Fruit fly (Drosophila melanogaster) ovary, adult (tissue): ENCODE data around the gene CG12320.

Experiments used
- CG17801 ChIP-seq: fragments of 200-800 bp; optimal IDR thresholded peaks from 2 replicates; lab custom pipeline; 2019; ENCODE audit warnings: missing biosample characterization, mild to moderate bottlenecking, missing genetic modification characterization, moderate library complexity; ENCODE audit not compliant: partially characterized antibody

Gene CG12320

DNA sequence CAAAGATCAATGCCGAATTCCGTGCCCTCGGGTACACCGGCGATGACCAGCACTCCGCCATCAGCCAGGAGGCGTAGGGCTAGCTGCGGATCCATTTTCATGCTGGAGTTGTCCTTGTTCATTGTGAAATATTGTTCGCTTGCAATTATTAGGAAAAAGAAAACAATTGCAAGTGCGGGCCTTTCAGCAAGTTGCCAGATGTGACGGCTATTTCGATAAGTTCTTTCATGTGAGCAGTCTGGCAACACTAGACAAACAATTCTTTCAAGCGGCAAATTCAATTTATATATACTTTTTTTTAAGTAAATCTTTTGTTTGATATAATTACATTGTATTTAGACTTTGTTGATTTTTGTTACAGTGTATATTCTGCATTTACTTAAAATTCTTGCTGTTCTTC is at the start of gene CG12320:
TSS of gene CG12320 (minus strand) at position 157 of the 400 bp plus-strand sequence.
- no peak for TF ChIP-seq CG17801 (GFP tag; lab: Kevin White, UChicago)

DNA sequence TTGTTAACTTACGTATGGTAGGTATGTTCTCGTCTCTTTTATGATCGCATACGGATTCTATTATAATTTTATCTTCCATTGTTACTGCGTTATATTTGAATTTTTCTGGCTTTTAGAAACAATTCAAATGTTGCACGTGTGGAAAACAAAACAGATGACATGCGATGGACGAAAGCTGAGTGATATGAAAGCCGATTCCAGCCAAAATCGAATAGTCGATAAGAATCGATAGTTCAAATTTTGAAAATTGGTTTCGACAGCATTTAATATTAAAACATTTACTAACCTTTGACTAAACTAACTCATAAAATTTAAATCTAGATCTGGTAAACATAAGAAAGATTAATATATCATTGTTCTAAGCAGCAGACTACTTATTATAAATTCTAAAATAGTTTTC is 49.0 kb upstream of the CG12320 start, which contains the start of gene Polr1E:
TSS of gene Polr1E (minus strand) at position 160 of the 400 bp plus-strand sequence.
- no peak for TF ChIP-seq CG17801 (GFP tag; lab: Kevin White, UChicago)

DNA sequence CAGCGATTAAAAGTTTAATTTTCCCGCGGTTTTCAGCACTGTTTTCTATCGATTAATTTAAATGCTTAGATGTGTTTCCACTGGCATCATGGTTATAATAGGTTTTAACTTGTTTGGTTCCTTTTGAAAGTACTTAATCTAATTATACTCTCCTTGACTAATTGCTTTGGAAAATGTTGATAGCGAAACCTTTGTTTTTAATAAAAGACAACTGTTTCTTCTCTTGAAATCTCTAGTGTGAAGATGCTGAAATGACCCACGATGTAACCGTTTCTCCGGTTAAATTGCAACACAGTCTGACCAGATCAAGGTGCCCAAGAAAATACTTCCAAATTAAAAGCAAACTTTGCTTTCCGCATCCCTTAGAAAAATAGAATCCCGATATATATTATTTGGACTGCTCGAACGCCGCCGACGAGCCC is 46.4 kb upstream of the CG12320 start, which contains the start of gene Dlc90F:
TSS of gene Dlc90F (plus strand) at position 330 of the 422 bp plus-strand sequence.
- TF ChIP-seq CG17801 (GFP tag; lab: Kevin White, UChicago), result no peak

DNA sequence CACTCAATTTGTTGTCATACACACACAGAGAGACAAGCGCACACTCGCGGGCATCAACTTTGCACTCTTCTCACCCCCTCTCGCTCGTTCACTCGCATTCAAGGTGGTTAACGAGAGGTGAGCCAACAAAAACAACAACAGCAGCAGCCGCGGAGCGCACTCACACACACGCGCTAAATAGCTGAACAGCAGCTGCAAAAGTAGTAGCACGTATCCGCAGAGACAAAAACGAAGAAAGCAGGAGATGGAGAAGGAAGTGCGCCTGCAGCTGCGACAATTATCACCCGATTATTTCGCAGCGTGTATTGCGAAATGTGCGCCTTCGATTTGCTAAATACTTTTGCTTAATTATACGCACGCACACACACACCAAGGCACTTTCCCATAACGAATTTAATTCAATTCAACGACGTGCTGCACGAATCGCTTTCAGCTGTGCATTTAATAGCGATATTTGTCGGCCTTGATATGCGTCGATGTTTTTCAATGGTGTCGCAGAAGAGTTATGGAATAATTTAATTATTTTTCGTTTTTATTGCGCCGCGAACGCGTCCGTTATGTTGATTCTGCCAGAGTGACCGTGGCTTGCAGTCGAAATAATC is 45.9 kb upstream of the CG12320 start:
- no peak for TF ChIP-seq CG17801 (GFP tag; lab: Kevin White, UChicago)

DNA sequence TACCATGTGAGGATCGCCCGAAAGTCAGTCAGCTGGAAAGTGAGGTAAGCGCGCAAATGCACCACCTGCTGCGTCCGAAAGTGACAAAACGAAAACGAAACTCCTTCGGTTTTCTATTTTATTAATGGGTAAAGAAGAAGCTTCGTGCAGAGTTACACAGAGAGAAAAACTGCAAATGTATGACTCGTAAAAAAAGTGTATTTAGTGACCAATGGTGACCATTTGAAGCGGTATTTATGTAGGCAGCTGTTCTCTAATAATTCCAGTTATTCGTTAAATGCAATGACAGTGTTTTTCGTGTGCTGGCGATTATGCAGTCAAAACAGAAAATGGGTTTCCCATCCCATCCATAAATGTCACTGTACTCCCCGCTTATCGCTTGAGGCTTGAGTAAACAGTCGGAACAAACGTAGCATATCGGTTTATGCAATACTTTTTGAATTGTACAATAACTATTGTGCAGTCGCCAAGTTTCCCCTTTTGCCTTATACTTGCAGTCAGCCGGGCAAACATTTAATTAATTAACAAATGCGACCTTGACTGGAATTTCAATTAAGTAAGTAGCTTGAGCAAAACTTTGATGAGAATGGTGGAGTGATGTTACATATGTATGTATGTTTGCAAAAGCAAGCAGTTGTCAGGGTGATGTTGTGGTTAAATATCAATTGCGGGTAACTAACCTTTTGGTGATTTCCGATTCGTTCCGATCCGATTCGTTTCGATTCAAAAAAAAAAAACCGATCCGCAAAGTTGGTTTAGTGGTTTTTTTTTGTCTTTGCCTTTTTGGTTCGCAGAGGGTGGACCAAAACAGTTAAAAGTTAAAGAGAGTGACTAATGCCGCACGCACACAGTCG is 45.1 kb upstream of the CG12320 start:
- TF ChIP-seq CG17801 (GFP tag; lab: Kevin White, UChicago), result no peak

DNA sequence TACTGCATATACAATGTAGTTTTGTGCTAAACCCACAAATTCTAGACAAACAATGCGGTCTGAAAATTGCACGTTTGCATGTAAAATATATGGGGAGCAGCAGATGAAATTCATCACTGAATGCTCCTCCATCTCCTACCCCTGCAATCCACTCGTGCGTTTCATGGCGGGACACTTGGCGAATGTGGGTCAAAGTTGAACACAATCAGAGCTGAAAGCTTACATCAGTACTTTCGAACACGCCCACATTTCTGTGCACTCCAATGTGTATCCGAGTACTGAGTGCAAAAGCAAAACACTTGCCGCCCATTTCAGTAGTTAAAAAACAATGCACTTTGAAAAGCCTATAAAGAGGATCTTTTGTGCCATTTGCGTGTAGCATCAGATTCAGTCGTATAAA is 44.2 kb upstream of the CG12320 start:
- no peak for TF ChIP-seq CG17801 (GFP tag; lab: Kevin White, UChicago)

DNA sequence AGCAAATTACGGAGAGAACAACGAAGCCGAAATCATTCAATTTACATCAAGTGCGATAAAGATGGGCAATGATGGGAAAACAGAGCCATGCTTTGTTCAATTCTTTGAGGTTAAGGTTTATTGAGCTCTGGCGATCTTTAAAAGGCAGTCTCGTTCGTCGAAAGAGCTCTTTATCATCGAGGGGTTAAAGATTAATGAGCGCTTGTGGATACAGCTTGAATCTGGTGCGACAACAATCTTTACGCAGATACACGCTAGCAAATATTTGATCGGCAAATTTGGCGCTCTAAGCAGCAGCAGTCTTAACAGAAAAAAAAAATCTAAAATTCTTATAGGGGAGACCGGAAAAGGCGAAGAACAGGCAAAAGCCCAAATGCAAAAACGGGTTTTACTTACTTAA is 43.5 kb upstream of the CG12320 start:
- TF ChIP-seq CG17801 (GFP tag; lab: Kevin White, UChicago), result no peak

DNA sequence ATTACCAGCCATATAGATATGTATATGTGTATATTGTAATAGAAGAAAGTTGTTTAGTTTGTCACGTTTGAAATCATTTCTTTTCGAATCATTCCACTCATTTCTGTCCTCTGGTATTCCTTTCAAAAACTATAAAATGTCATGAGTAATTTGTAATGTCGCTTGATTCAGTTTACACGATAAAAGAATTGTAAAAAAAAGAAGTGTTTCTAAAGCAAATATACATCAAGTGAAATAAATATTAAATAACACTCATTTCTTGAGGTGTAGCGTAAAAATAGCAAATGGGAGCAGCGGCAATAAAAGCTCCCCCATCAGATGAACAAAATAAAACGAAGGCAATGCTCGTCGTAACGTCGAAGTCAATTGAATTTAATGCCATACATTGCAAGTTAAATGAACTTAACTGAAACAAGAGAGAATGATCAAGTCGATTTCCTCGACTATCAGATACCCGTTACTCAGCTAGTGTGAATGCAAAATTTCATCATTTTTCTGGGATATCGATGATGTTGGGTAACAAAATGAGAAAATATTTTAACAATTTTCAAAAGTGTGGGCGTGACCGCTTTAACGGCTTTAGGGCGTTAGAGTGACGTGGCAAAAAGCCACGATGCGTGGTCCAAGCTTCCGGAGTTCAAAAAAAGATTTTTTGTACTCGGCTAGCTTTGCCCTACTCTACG is 42.9 kb upstream of the CG12320 start:
- no peak for TF ChIP-seq CG17801 (GFP tag; lab: Kevin White, UChicago)

DNA sequence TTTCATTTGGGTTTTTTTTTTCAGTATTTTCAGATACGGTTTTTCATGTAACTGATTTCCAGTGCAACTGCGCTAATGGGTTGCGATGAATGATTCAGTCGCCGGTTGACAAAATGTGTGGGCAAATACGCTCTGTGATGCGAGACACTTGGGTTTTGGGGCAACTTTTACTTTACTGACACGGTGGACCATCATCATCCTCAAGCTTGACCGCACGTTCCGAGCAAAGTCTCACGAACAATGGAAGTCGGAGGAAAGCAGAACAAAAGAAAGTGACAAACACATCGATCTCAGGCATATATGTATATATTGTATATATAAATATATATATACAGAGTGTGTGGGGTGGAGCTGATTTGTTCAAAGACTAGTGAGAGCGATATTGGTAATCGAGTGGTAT is 42.0 kb upstream of the CG12320 start:
- TF ChIP-seq CG17801 (GFP tag; lab: Kevin White, UChicago), result no peak

DNA sequence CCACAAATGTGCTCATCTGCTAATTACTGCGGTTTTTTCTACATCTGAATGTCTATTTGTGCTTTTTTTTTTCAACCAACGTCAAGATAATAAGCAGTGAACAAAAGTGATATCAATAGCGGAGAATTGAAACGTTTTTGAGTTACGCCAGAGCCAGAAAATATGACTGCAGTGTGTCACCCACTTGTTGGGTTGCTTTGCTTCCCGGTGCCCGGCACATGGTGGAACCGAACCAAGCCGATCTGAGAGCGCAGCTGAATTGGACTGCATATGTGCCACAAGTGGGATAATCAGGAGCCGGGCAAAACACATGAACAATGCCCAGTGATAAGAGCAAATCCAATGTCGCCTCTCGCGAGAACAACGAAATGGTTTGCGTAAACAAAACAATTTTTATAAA is 39.8 kb upstream of the CG12320 start:
- no peak for TF ChIP-seq CG17801 (GFP tag; lab: Kevin White, UChicago)

DNA sequence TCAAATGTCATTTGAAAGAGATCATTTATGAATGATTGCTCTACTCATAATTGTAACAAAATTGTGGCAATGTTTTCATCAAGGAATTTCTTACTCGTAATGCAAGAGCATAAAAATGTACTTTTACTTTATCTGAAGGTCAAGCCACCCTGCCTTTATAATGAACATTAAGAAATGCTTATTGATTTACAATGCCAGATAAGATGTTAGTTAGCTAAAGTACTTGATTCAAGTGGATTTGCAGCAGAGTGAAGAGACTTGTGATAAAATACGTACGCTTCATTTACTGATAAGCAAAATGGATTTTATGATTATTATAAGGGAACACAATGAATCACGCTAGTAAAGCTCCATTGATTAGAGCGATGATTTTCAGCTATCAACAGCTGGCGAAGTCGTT is 39.3 kb upstream of the CG12320 start:
- TF ChIP-seq CG17801 (GFP tag; lab: Kevin White, UChicago), result no peak

DNA sequence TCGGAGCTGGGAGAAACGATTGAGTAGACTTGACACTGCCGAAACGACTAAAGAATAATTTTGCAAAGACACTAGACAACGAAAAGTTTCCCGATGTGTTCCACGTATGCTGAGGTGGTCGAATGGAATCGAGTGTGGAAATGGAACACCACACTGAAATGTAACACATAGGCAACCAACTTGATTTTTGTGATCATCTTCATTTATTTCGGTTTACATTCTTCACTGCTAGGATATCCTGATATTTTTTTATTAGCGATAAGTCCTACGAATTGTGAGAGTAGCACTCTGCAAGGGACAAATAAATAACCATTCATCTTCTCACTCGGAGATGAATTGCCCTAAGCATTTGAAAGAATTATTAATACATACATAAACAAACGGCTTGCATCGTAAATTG is 36.1 kb upstream of the CG12320 start, which contains the start of gene CG7131:
TSS of gene CG7131 (minus strand) at position 101 of the 400 bp plus-strand sequence.
- no peak for TF ChIP-seq CG17801 (GFP tag; lab: Kevin White, UChicago)

DNA sequence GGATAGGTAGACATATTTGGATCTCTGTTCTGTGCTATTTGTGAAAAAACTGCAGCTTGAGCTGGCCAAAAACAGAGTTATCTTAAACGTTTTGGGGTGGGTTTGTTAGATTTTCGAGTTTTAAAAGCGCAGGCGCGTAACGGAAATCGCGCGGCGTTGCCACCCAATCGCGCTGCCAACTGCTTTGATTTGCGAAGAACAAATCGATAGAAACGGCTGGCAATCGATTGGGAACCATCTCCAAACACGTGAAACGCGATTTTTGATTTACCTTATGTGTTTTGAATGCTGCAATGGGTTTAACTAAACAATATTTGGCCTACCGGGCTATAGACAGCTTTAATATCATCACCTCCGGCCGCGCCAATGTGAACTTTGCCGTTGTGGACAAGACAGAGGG is 30.9 kb upstream of the CG12320 start, which contains the start of the genes CG14312 and CG8064:
TSS of gene CG14312 (minus strand) at position 88 of the 400 bp plus-strand sequence.
TSS of gene CG8064 (plus strand) at position 220 of the 400 bp plus-strand sequence.
- TF ChIP-seq CG17801 (GFP tag; lab: Kevin White, UChicago), result no peak

DNA sequence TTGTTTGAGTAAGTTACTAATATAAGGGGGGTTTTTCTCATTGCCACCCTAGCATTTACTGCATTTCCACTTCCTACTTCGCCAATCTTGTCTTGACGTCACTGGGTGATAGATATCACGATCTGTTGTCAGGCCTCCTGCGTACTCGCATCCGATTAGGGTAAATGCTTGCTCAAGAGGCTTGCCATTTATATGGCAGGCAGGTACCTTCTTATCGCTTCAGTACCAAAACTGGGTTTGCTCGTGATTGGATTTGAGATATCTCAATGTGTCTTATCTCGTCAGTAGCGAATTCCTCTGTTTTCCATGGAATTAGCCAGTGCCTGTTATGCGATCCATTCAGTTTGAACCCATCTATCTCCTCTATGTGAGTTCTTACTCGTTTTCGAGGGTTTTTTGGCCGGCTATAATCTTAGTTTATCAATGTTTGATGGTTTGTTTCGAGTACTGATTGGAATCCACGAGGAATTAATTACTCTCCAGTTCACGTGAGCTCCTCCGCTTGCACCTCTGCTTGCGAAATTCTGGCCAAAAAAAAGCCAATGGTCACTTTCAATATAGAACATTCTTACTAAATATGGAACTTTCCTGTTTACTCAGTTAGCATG is 28.4 kb upstream of the CG12320 start:
- TF ChIP-seq CG17801 (GFP tag; lab: Kevin White, UChicago), result no peak
